Worm (Caenorhabditis elegans): Measurements from ENCODE around the gene K05B2.2.

- TF ChIP-seq dao-5 (tag; optimal IDR thresholded peaks at IDR 0.05), result no peak
- TF ChIP-seq W03F9.2 (tag; optimal IDR thresholded peaks at IDR 0.05), result no peak
Measured at ce11 chrX:4905804-4906203, at the start of gene K05B2.2.
